Fruit fly (Drosophila melanogaster) whole organism, embryonic: ENCODE measurements around the gene heph.
A peak's percentile ranks its signal among the peaks of the same experiment; 100 is the strongest.

Source experiments
- ATbp ChIP-seq: fragments of 200-800 bp; sonication (Bioruptor generic); optimal IDR thresholded peaks from 2 replicates; lab custom pipeline; 2017; ENCODE audit warnings: missing biosample characterization, mild to moderate bottlenecking, missing genetic modification characterization, missing genetic modification reagents
- Bdp1 ChIP-seq: fragments of 200-800 bp; sonication (Bioruptor generic); optimal IDR thresholded peaks from 3 replicates; lab custom pipeline; 2016; ENCODE audit warnings: missing biosample characterization, missing genetic modification characterization
- CG11695 ChIP-seq: fragments of 200-800 bp; sonication (Bioruptor generic); IDR thresholded peaks from 3 replicates; pipeline ENCODE4 v1.3.6; 2022; ENCODE audit warnings: missing biosample characterization, missing genetic modification characterization
- CG11696 ChIP-seq: fragments of 200-800 bp; sonication (Bioruptor generic); IDR thresholded peaks from 2 replicates; pipeline ENCODE4 v1.3.6; 2022; ENCODE audit warnings: missing biosample characterization, missing genetic modification characterization
- CG11723 ChIP-seq: fragments of 200-800 bp; sonication (Bioruptor generic); optimal IDR thresholded peaks from 2 replicates; lab custom pipeline; 2017; ENCODE audit warnings: missing biosample characterization, mild to moderate bottlenecking, missing genetic modification characterization
- CG13424 ChIP-seq: fragments of 200-800 bp; sonication (Bioruptor generic); optimal IDR thresholded peaks from 2 replicates; lab custom pipeline; 2019; ENCODE audit warnings: missing biosample characterization, mild to moderate bottlenecking, missing genetic modification characterization, moderate library complexity
- CG15269 ChIP-seq: fragments of 200-800 bp; sonication (Bioruptor generic); optimal IDR thresholded peaks from 2 replicates; lab custom pipeline; 2018; ENCODE audit warnings: missing biosample characterization, mild to moderate bottlenecking, missing genetic modification characterization, moderate library complexity
- CG1832 ChIP-seq: fragments of 200-800 bp; sonication (Bioruptor generic); optimal IDR thresholded peaks from 2 replicates; lab custom pipeline; 2017; ENCODE audit warnings: missing biosample characterization, mild to moderate bottlenecking, missing genetic modification characterization, inconsistent platforms
- CG5245 ChIP-seq: fragments of 200-800 bp; sonication (Bioruptor generic); optimal IDR thresholded peaks from 3 replicates; lab custom pipeline; 2016; ENCODE audit warnings: missing biosample characterization, missing genetic modification characterization
- CG6654 ChIP-seq: fragments of 200-800 bp; sonication (Bioruptor generic); optimal IDR thresholded peaks from 2 replicates; lab custom pipeline; 2017; ENCODE audit warnings: missing biosample characterization, mild to moderate bottlenecking, missing genetic modification characterization
- CG7357 ChIP-seq: fragments of 200-800 bp; sonication (Bioruptor generic); IDR thresholded peaks from 3 replicates; pipeline ENCODE4 v1.3.6; 2022; ENCODE audit warnings: missing biosample characterization, missing genetic modification characterization
- CG7556 ChIP-seq: fragments of 200-800 bp; sonication (Bioruptor generic); optimal IDR thresholded peaks from 2 replicates; lab custom pipeline; 2017; ENCODE audit warnings: missing biosample characterization, mild to moderate bottlenecking, missing genetic modification characterization
- CG7745 ChIP-seq: fragments of 200-800 bp; sonication (Bioruptor generic); optimal IDR thresholded peaks from 2 replicates; lab custom pipeline; 2018; ENCODE audit warnings: missing biosample characterization, mild to moderate bottlenecking, missing genetic modification characterization, moderate library complexity
- CG7928 ChIP-seq: fragments of 200-800 bp; sonication (Bioruptor generic); optimal IDR thresholded peaks from 2 replicates; lab custom pipeline; 2017; ENCODE audit warnings: missing biosample characterization, mild to moderate bottlenecking, missing genetic modification characterization
- CG8924 ChIP-seq: fragments of 200-800 bp; optimal IDR thresholded peaks from 3 replicates; lab custom pipeline; 2019; ENCODE audit warnings: missing biosample characterization, mild to moderate bottlenecking, missing genetic modification characterization, moderate library complexity
- CTCF ChIP-seq: fragments of 200-800 bp; sonication (Bioruptor generic); optimal IDR thresholded peaks from 2 replicates; lab custom pipeline; 2017; ENCODE audit warnings: missing biosample characterization, mild to moderate bottlenecking, missing genetic modification characterization, moderate library complexity
- D19A ChIP-seq: fragments of 200-800 bp; optimal IDR thresholded peaks from 3 replicates; lab custom pipeline; 2019; ENCODE audit warnings: missing biosample characterization, mild to moderate bottlenecking, missing genetic modification characterization, moderate library complexity
- Doc2 ChIP-seq: fragments of 200-800 bp; sonication (Bioruptor generic); IDR thresholded peaks from 2 replicates; pipeline ENCODE4 v1.3.6; 2022; ENCODE audit warnings: missing biosample characterization, missing genetic modification characterization
- Gsc ChIP-seq: fragments of 200-800 bp; sonication (Bioruptor generic); IDR thresholded peaks from 2 replicates; pipeline ENCODE4 v1.3.6; 2022; ENCODE audit warnings: missing biosample characterization, missing genetic modification characterization
- HLH4C ChIP-seq: fragments of 200-800 bp; sonication (Bioruptor generic); IDR thresholded peaks from 3 replicates; pipeline ENCODE4 v1.3.6; 2022; ENCODE audit warnings: missing biosample characterization, missing genetic modification characterization; ENCODE audit not compliant: partially characterized antibody
- Hmr ChIP-seq: fragments of 200-800 bp; sonication (Bioruptor generic); optimal IDR thresholded peaks from 3 replicates; lab custom pipeline; 2017; ENCODE audit warnings: mild to moderate bottlenecking, missing biosample characterization, missing genetic modification reagents, missing genetic modification characterization
- Hr3 ChIP-seq: fragments of 200-800 bp; sonication (Bioruptor generic); optimal IDR thresholded peaks from 3 replicates; lab custom pipeline; 2016; ENCODE audit warnings: missing biosample characterization, missing genetic modification characterization
- Jarid2 ChIP-seq: fragments of 200-800 bp; sonication (Bioruptor generic); optimal IDR thresholded peaks from 3 replicates; lab custom pipeline; 2017; ENCODE audit warnings: mild to moderate bottlenecking, missing biosample characterization, missing genetic modification reagents, missing genetic modification characterization
- Mad ChIP-seq: fragments of 200-800 bp; sonication (Bioruptor generic); optimal IDR thresholded peaks from 2 replicates; lab custom pipeline; 2016; ENCODE audit warnings: missing biosample characterization, missing genetic modification characterization
- Scr ChIP-seq: fragments of 200-800 bp; sonication (Bioruptor generic); IDR thresholded peaks from 2 replicates; pipeline ENCODE4 v1.3.6; 2022; ENCODE audit warnings: missing biosample characterization, missing genetic modification characterization; ENCODE audit not compliant: partially characterized antibody
- Six4 ChIP-seq: fragments of 200-800 bp; sonication (Bioruptor generic); optimal IDR thresholded peaks from 2 replicates; lab custom pipeline; 2016; ENCODE audit warnings: missing biosample characterization, missing genetic modification characterization
- ac ChIP-seq: fragments of 200-800 bp; sonication (Bioruptor generic); optimal IDR thresholded peaks from 3 replicates; lab custom pipeline; 2017; ENCODE audit warnings: missing biosample characterization, mild to moderate bottlenecking, missing genetic modification characterization
- amos ChIP-seq: fragments of 200-800 bp; sonication (Bioruptor generic); IDR thresholded peaks from 2 replicates; pipeline ENCODE4 v1.3.6; 2022; ENCODE audit warnings: missing biosample characterization, missing genetic modification characterization; ENCODE audit not compliant: partially characterized antibody
- ash1 ChIP-seq: fragments of 200-800 bp; sonication (Bioruptor generic); optimal IDR thresholded peaks from 2 replicates; lab custom pipeline; 2018; ENCODE audit warnings: missing biosample characterization, mild to moderate bottlenecking, missing genetic modification characterization
- ato ChIP-seq: fragments of 200-800 bp; sonication (Bioruptor generic); IDR thresholded peaks from 2 replicates; pipeline ENCODE4 v1.3.6; 2022; ENCODE audit warnings: missing biosample characterization, missing genetic modification characterization; ENCODE audit not compliant: partially characterized antibody
- bowl ChIP-seq: fragments of 200-800 bp; sonication (Bioruptor generic); IDR thresholded peaks from 2 replicates; pipeline ENCODE4 v1.3.6; 2022; ENCODE audit warnings: missing biosample characterization, missing genetic modification characterization
- dati ChIP-seq: fragments of 200-800 bp; sonication (Bioruptor generic); IDR thresholded peaks from 2 replicates; pipeline ENCODE4 v1.3.6; 2022; ENCODE audit warnings: missing biosample characterization, missing genetic modification characterization
- dysf ChIP-seq: fragments of 200-800 bp; sonication (Bioruptor generic); IDR thresholded peaks from 3 replicates; pipeline ENCODE4 v1.3.6; 2022; ENCODE audit warnings: missing biosample characterization, missing genetic modification characterization
- ftz-f1 ChIP-seq: fragments of 200-800 bp; sonication (Bioruptor generic); optimal IDR thresholded peaks from 2 replicates; lab custom pipeline; 2016; ENCODE audit warnings: missing biosample characterization, missing genetic modification characterization
- grau ChIP-seq: fragments of 200-800 bp; optimal IDR thresholded peaks from 3 replicates; lab custom pipeline; 2019; ENCODE audit warnings: missing biosample characterization, mild to moderate bottlenecking, missing genetic modification characterization, moderate library complexity
- grn ChIP-seq: fragments of 200-800 bp; sonication (Bioruptor generic); optimal IDR thresholded peaks from 3 replicates; lab custom pipeline; 2017; ENCODE audit warnings: missing biosample characterization, missing genetic modification characterization
- ind ChIP-seq: fragments of 200-800 bp; sonication (Bioruptor generic); optimal IDR thresholded peaks from 3 replicates; lab custom pipeline; 2016; ENCODE audit warnings: missing biosample characterization, missing genetic modification characterization
- inv ChIP-seq: fragments of 200-800 bp; sonication (Bioruptor generic); IDR thresholded peaks from 2 replicates; pipeline ENCODE4 v1.3.6; 2022; ENCODE audit warnings: missing biosample characterization, missing genetic modification characterization; ENCODE audit not compliant: partially characterized antibody
- jumu ChIP-seq: fragments of 200-800 bp; sonication (Bioruptor generic); optimal IDR thresholded peaks from 3 replicates; lab custom pipeline; 2016; ENCODE audit warnings: missing biosample characterization, missing genetic modification characterization
- lov ChIP-seq, 2 experiments: fragments of 200-800 bp in 1 of 2; fragments of >200 bp in 1 of 2; sonication (Bioruptor generic) in 1 of 2; IDR thresholded peaks in 1 of 2; optimal IDR thresholded peaks in 1 of 2; 2 replicates in 1 of 2; 3 replicates in 1 of 2; pipeline versions ENCODE4 v1.3.6 to Lab custom; 2017 to 2022; ENCODE audit warnings: missing biosample characterization in 1 of 2, missing genetic modification characterization in 1 of 2
- mld ChIP-seq: fragments of 200-800 bp; sonication (Bioruptor generic); IDR thresholded peaks from 3 replicates; pipeline ENCODE4 v1.3.6; 2022; ENCODE audit warnings: missing biosample characterization, missing genetic modification characterization; ENCODE audit not compliant: partially characterized antibody
- nau ChIP-seq: fragments of 200-800 bp; sonication (Bioruptor generic); optimal IDR thresholded peaks from 3 replicates; lab custom pipeline; 2017; ENCODE audit warnings: missing biosample characterization, mild to moderate bottlenecking, missing genetic modification characterization, missing genetic modification reagents
- oc ChIP-seq: fragments of 200-800 bp; sonication (Bioruptor generic); optimal IDR thresholded peaks from 2 replicates; lab custom pipeline; 2018; ENCODE audit warnings: missing biosample characterization, mild to moderate bottlenecking, missing genetic modification characterization, moderate library complexity
- otp ChIP-seq: fragments of 200-800 bp; sonication (Bioruptor generic); IDR thresholded peaks from 3 replicates; pipeline ENCODE4, ENCODE4 v1.3.6; 2022; ENCODE audit warnings: missing biosample characterization, missing genetic modification characterization
- sd ChIP-seq: fragments of 200-800 bp; sonication (Bioruptor generic); optimal IDR thresholded peaks from 3 replicates; lab custom pipeline; 2018; ENCODE audit warnings: missing biosample characterization, mild to moderate bottlenecking, missing genetic modification characterization, moderate library complexity
- shn ChIP-seq: fragments of 200-800 bp; sonication (Bioruptor generic); optimal IDR thresholded peaks from 3 replicates; lab custom pipeline; 2016; ENCODE audit warnings: missing biosample characterization, missing genetic modification characterization
- sim ChIP-seq: fragments of 200-800 bp; sonication (Bioruptor generic); IDR thresholded peaks from 2 replicates; pipeline ENCODE4 v1.3.6; 2022; ENCODE audit warnings: missing biosample characterization, missing genetic modification characterization
- sna ChIP-seq: fragments of 200-800 bp; sonication (Bioruptor generic); IDR thresholded peaks from 2 replicates; pipeline ENCODE4 v1.3.6; 2022; ENCODE audit warnings: missing biosample characterization, missing genetic modification characterization; ENCODE audit not compliant: partially characterized antibody
- so ChIP-seq: fragments of 200-800 bp; sonication (Bioruptor generic); IDR thresholded peaks from 3 replicates; pipeline ENCODE4 v1.3.6; 2022; ENCODE audit warnings: missing biosample characterization, missing genetic modification characterization
- stwl ChIP-seq: fragments of 200-800 bp; sonication (Bioruptor generic); optimal IDR thresholded peaks from 3 replicates; lab custom pipeline; 2018; ENCODE audit warnings: missing biosample characterization, mild to moderate bottlenecking, missing genetic modification characterization, moderate library complexity
- tup ChIP-seq: fragments of 200-800 bp; sonication (Bioruptor generic); optimal IDR thresholded peaks from 2 replicates; lab custom pipeline; 2016; ENCODE audit warnings: missing biosample characterization, mild to moderate bottlenecking, missing genetic modification characterization, moderate library complexity

Gene heph

dm6 chr3R:31945684-31946083 lies 69.6 kb downstream of the heph start (continued):
- TF ChIP-seq sim (GFP tag; lab: Robert Waterston, UW), result no peak
- TF ChIP-seq dati, result no peak
- TF ChIP-seq nau (GFP tag; lab: Kevin White, UChicago), result peak; percentile 14
- TF ChIP-seq mld (GFP tag; lab: Robert Waterston, UW), result no peak
- no peak for TF ChIP-seq HLH4C
- no peak for TF ChIP-seq inv (GFP tag; lab: Robert Waterston, UW)
- no peak for TF ChIP-seq ac (GFP tag; lab: Kevin White, UChicago)
- no peak for TF ChIP-seq Six4 (GFP tag; lab: Kevin White, UChicago)
- peak; percentile 94 for TF ChIP-seq stwl (tag; lab: Kevin White, UChicago)
- peak; percentile 15 for TF ChIP-seq grau (tag; lab: Kevin White, UChicago)
- TF ChIP-seq ato (GFP tag; lab: Robert Waterston, UW), result no peak
- no peak for TF ChIP-seq Jarid2
- TF ChIP-seq CG5245 (GFP tag; lab: Kevin White, UChicago), result no peak
- TF ChIP-seq dysf (GFP tag; lab: Robert Waterston, UW), result no peak
- no peak for TF ChIP-seq Hr3 (GFP tag; lab: Kevin White, UChicago)
- peak; percentile 91 for TF ChIP-seq CG11696 (GFP tag; lab: Robert Waterston, UW)
- no peak for TF ChIP-seq ATbp (GFP tag; lab: Kevin White, UChicago)
- no peak for TF ChIP-seq ftz-f1 (GFP tag; lab: Kevin White, UChicago)
- TF ChIP-seq shn (GFP tag; lab: Kevin White, UChicago), result no peak
- TF ChIP-seq oc (tag; lab: Kevin White, UChicago), result no peak
- no peak for TF ChIP-seq Mad (GFP tag; lab: Kevin White, UChicago)
- no peak for TF ChIP-seq CG7556 (GFP tag; lab: Kevin White, UChicago)
- TF ChIP-seq Scr, result no peak
- peak; percentile 36 for TF ChIP-seq CTCF
- TF ChIP-seq sd (tag; lab: Kevin White, UChicago), result no peak
- no peak for TF ChIP-seq CG7928
- TF ChIP-seq so, result no peak
- no peak for TF ChIP-seq lov (optimal IDR thresholded peaks at IDR 0.05; lab: Kevin White, UChicago)
- no peak for TF ChIP-seq lov (GFP tag; IDR thresholded peaks at IDR 0.05; lab: Robert Waterston, UW)
- TF ChIP-seq CG1832, result no peak
- TF ChIP-seq CG11695, result no peak
- no peak for TF ChIP-seq CG6654 (GFP tag; lab: Kevin White, UChicago)
- no peak for TF ChIP-seq Bdp1
- TF ChIP-seq CG8924, result no peak
- no peak for TF ChIP-seq amos (GFP tag; lab: Robert Waterston, UW)
- no peak for TF ChIP-seq CG15269 (tag; lab: Kevin White, UChicago)
- no peak for TF ChIP-seq sna
- TF ChIP-seq CG7357 (GFP tag; lab: Robert Waterston, UW), result no peak
- no peak for TF ChIP-seq ash1 (GFP tag; lab: Kevin White, UChicago)
- TF ChIP-seq ind (GFP tag; lab: Kevin White, UChicago), result no peak
- TF ChIP-seq Doc2 (GFP tag; lab: Robert Waterston, UW), result no peak
- TF ChIP-seq grn (GFP tag; lab: Kevin White, UChicago), result no peak
- no peak for TF ChIP-seq otp
- no peak for TF ChIP-seq tup (GFP tag; lab: Kevin White, UChicago)
- no peak for TF ChIP-seq Hmr (GFP tag; lab: Kevin White, UChicago)
- no peak for TF ChIP-seq Gsc
- no peak for TF ChIP-seq CG11723 (GFP tag; lab: Kevin White, UChicago)
- no peak for TF ChIP-seq jumu
- TF ChIP-seq CG7745 (tag; lab: Kevin White, UChicago), result no peak
- peak; percentile 1 for TF ChIP-seq CG13424
- no peak for TF ChIP-seq bowl (GFP tag; lab: Robert Waterston, UW)
- TF ChIP-seq D19A (tag; lab: Kevin White, UChicago), result peak; percentile 51
